Worm (Caenorhabditis elegans) whole organism, mixed stage, embryonic: Measurements from ENCODE around the gene toca-2.

Experiments
- M03D4.4 ChIP-seq: sonication (generic microtip); optimal IDR thresholded peaks from 2 replicates; lab custom pipeline; 2017; ENCODE audit warnings: mild to moderate bottlenecking, missing genetic modification characterization, missing compliant biosample characterization
- bed-3 ChIP-seq: fragments of 200-800 bp; sonication (Bioruptor generic); optimal IDR thresholded peaks from 3 replicates; lab custom pipeline; 2018; ENCODE audit warnings: mild to moderate bottlenecking, missing genetic modification characterization, moderate library complexity, missing compliant biosample characterization
- blmp-1 ChIP-seq: fragments of 150-350 bp; optimal IDR thresholded peaks from 2 replicates; lab custom pipeline; 2014; ENCODE audit warnings: missing biosample characterization, missing genetic modification characterization
- ceh-39 ChIP-seq: fragments of 150-350 bp; optimal IDR thresholded peaks from 2 replicates; lab custom pipeline; 2014; ENCODE audit warnings: missing biosample characterization, missing genetic modification characterization
- ceh-43 ChIP-seq: fragments of 200-800 bp; sonication (Bioruptor generic); optimal IDR thresholded peaks from 2 replicates; lab custom pipeline; 2018; ENCODE audit warnings: mild to moderate bottlenecking, missing genetic modification characterization, moderate library complexity, missing compliant biosample characterization
- ceh-83 ChIP-seq: fragments of 200-800 bp; sonication (Bioruptor generic); optimal IDR thresholded peaks from 2 replicates; lab custom pipeline; 2018; ENCODE audit warnings: mild to moderate bottlenecking, missing genetic modification characterization, missing compliant biosample characterization
- ces-1 ChIP-seq: fragments of 150-350 bp; optimal IDR thresholded peaks from 2 replicates; lab custom pipeline; 2014; ENCODE audit warnings: missing biosample characterization, missing genetic modification reagents, missing genetic modification characterization
- cnd-1 ChIP-seq: fragments of 200-800 bp; sonication (Bioruptor generic); optimal IDR thresholded peaks from 2 replicates; lab custom pipeline; 2018; ENCODE audit warnings: mild to moderate bottlenecking, missing genetic modification characterization, missing compliant biosample characterization
- drap-1 ChIP-seq: fragments of 200-800 bp; sonication (Bioruptor generic); optimal IDR thresholded peaks from 3 replicates; lab custom pipeline; 2018; ENCODE audit warnings: mild to moderate bottlenecking, missing genetic modification characterization, missing compliant biosample characterization
- elt-1 ChIP-seq: sonication (generic microtip); optimal IDR thresholded peaks from 2 replicates; lab custom pipeline; 2017; ENCODE audit warnings: missing genetic modification characterization, mild to moderate bottlenecking, missing compliant biosample characterization, antibody characterized with exemption, moderate library complexity, borderline replicate concordance; ENCODE audit not compliant: insufficient read depth
- elt-3 ChIP-seq: fragments of 150-350 bp; optimal IDR thresholded peaks from 2 replicates; lab custom pipeline; 2014; ENCODE audit warnings: missing biosample characterization, missing genetic modification characterization
- flh-1 ChIP-seq: fragments of 200-800 bp; sonication (Bioruptor generic); optimal IDR thresholded peaks from 2 replicates; lab custom pipeline; 2018; ENCODE audit warnings: mild to moderate bottlenecking, missing genetic modification characterization, moderate library complexity, missing compliant biosample characterization
- ham-2 ChIP-seq: fragments of 200-800 bp; sonication (Bioruptor generic); optimal IDR thresholded peaks from 2 replicates; lab custom pipeline; 2018; ENCODE audit warnings: mild to moderate bottlenecking, missing genetic modification characterization, missing compliant biosample characterization
- hlh-1 ChIP-seq: fragments of 150-350 bp; optimal IDR thresholded peaks from 2 replicates; lab custom pipeline; 2014; ENCODE audit warnings: missing biosample characterization, missing genetic modification reagents, missing genetic modification characterization
- lin-13 ChIP-seq: fragments of 150-350 bp; optimal IDR thresholded peaks from 2 replicates; lab custom pipeline; 2014; ENCODE audit warnings: missing biosample characterization, missing genetic modification characterization
- lin-32 ChIP-seq: fragments of 200-800 bp; sonication (Bioruptor generic); optimal IDR thresholded peaks from 2 replicates; lab custom pipeline; 2018; ENCODE audit warnings: mild to moderate bottlenecking, missing genetic modification characterization, missing compliant biosample characterization
- lsy-2 ChIP-seq: fragments of 150-350 bp; optimal IDR thresholded peaks from 2 replicates; lab custom pipeline; 2014; ENCODE audit warnings: missing biosample characterization, missing genetic modification characterization
- mab-5 ChIP-seq: fragments of 150-350 bp; optimal IDR thresholded peaks from 2 replicates; lab custom pipeline; 2014; ENCODE audit warnings: missing biosample characterization, missing genetic modification characterization
- mep-1 ChIP-seq: fragments of 150-350 bp; optimal IDR thresholded peaks from 2 replicates; lab custom pipeline; 2017; ENCODE audit warnings: missing biosample characterization, missing genetic modification reagents, missing genetic modification characterization, inconsistent platforms
- mls-2 ChIP-seq: sonication (generic microtip); optimal IDR thresholded peaks from 2 replicates; lab custom pipeline; 2016; ENCODE audit warnings: mild to moderate bottlenecking, missing genetic modification characterization, moderate library complexity, missing compliant biosample characterization
- nhr-12 ChIP-seq: fragments of 150-350 bp; optimal IDR thresholded peaks from 2 replicates; lab custom pipeline; 2014; ENCODE audit warnings: missing biosample characterization, missing genetic modification characterization
- nhr-2 ChIP-seq: fragments of 150-350 bp; optimal IDR thresholded peaks from 2 replicates; lab custom pipeline; 2014; ENCODE audit warnings: missing biosample characterization, missing genetic modification characterization
- nhr-237 ChIP-seq: fragments of 150-350 bp; optimal IDR thresholded peaks from 2 replicates; lab custom pipeline; 2014; ENCODE audit warnings: missing biosample characterization, missing genetic modification characterization
- nhr-28 ChIP-seq: fragments of 150-350 bp; optimal IDR thresholded peaks from 2 replicates; lab custom pipeline; 2014; ENCODE audit warnings: missing biosample characterization, missing genetic modification characterization
- nhr-76 ChIP-seq: sonication (generic microtip); optimal IDR thresholded peaks from 2 replicates; lab custom pipeline; 2017; ENCODE audit warnings: missing biosample characterization, missing genetic modification characterization
- pha-4 ChIP-seq: fragments of 150-350 bp; optimal IDR thresholded peaks from 2 replicates; lab custom pipeline; 2018; ENCODE audit warnings: missing biosample characterization, missing genetic modification reagents, missing genetic modification characterization
- sem-2 ChIP-seq: fragments of 200-800 bp; sonication (Bioruptor generic); optimal IDR thresholded peaks from 2 replicates; lab custom pipeline; 2018; ENCODE audit warnings: mild to moderate bottlenecking, missing genetic modification characterization, missing compliant biosample characterization
- snpc-4 ChIP-seq: fragments of 150-350 bp; optimal IDR thresholded peaks from 2 replicates; lab custom pipeline; 2014; ENCODE audit warnings: missing biosample characterization, missing genetic modification characterization
- sptf-1 ChIP-seq: sonication (generic microtip); optimal IDR thresholded peaks from 2 replicates; lab custom pipeline; 2017; ENCODE audit warnings: mild to moderate bottlenecking, missing genetic modification characterization, moderate library complexity, missing compliant biosample characterization
- tbx-8 ChIP-seq: fragments of 200-800 bp; sonication (Bioruptor generic); optimal IDR thresholded peaks from 2 replicates; lab custom pipeline; 2018; ENCODE audit warnings: mild to moderate bottlenecking, missing genetic modification characterization, moderate library complexity, missing compliant biosample characterization
- unc-120 ChIP-seq: sonication (generic microtip); optimal IDR thresholded peaks from 2 replicates; lab custom pipeline; 2017; ENCODE audit warnings: missing genetic modification characterization, missing compliant biosample characterization; ENCODE audit not compliant: poor library complexity, severe bottlenecking
- unc-39 ChIP-seq: fragments of 150-350 bp; optimal IDR thresholded peaks from 2 replicates; lab custom pipeline; 2014; ENCODE audit warnings: missing biosample characterization, missing genetic modification characterization
- unc-62 ChIP-seq: fragments of 150-350 bp; optimal IDR thresholded peaks from 2 replicates; lab custom pipeline; 2014; ENCODE audit warnings: missing biosample characterization, missing genetic modification reagents, missing genetic modification characterization
- zip-8 ChIP-seq: fragments of 150-350 bp; optimal IDR thresholded peaks from 2 replicates; lab custom pipeline; 2014; ENCODE audit warnings: missing biosample characterization, missing genetic modification characterization
- ztf-11 ChIP-seq: fragments of 150-350 bp; optimal IDR thresholded peaks from 2 replicates; lab custom pipeline; 2014; ENCODE audit warnings: missing biosample characterization, missing genetic modification characterization

Gene toca-2

ce11 chrIII:13755689-13756088 lies at the start of gene toca-2:
Gene toca-2 (plus strand): TSS chrIII:13755896.
- TF ChIP-seq nhr-28 (tag; lab: Kevin White, UChicago): no peak
- no peak for TF ChIP-seq ham-2 (GFP tag; lab: Kevin White, UChicago)
- TF ChIP-seq pha-4 (tag; lab: Kevin White, UChicago): no peak
- no peak for TF ChIP-seq nhr-12
- TF ChIP-seq ceh-43 (GFP tag; lab: Kevin White, UChicago): no peak
- TF ChIP-seq mab-5 (tag; lab: Kevin White, UChicago): no peak
- no peak for TF ChIP-seq elt-3 (tag; lab: Kevin White, UChicago)
- no peak for TF ChIP-seq drap-1 (GFP tag; lab: Kevin White, UChicago)
- TF ChIP-seq flh-1 (GFP tag; lab: Kevin White, UChicago): no peak
- TF ChIP-seq M03D4.4: no peak
- TF ChIP-seq cnd-1 (tag; lab: Kevin White, UChicago): no peak
- no peak for TF ChIP-seq ztf-11 (tag; lab: Kevin White, UChicago)
- no peak for TF ChIP-seq zip-8
- no peak for TF ChIP-seq hlh-1
- no peak for TF ChIP-seq unc-62 (GFP tag; lab: Kevin White, UChicago)
- TF ChIP-seq lin-32 (GFP tag; lab: Kevin White, UChicago): no peak
- no peak for TF ChIP-seq lsy-2 (tag; lab: Kevin White, UChicago)

ce11 chrIII:13708415-13708814 lies 47.3 kb upstream of the toca-2 start:
- no peak for TF ChIP-seq flh-1 (GFP tag; lab: Kevin White, UChicago)
- no peak for TF ChIP-seq sem-2
- TF ChIP-seq elt-1 (tag; lab: Kevin White, UChicago): no peak
- TF ChIP-seq mep-1 (tag; lab: Kevin White, UChicago): no peak
- TF ChIP-seq pha-4 (tag; lab: Kevin White, UChicago): no peak
- no peak for TF ChIP-seq nhr-12
- TF ChIP-seq unc-39 (tag; lab: Kevin White, UChicago): no peak
- TF ChIP-seq nhr-2 (tag; lab: Kevin White, UChicago): no peak
- TF ChIP-seq ztf-11 (tag; lab: Kevin White, UChicago): no peak
- no peak for TF ChIP-seq nhr-28 (tag; lab: Kevin White, UChicago)
- no peak for TF ChIP-seq ces-1
- TF ChIP-seq ham-2 (GFP tag; lab: Kevin White, UChicago): no peak

- TF ChIP-seq unc-39 (tag; lab: Kevin White, UChicago): no peak
- TF ChIP-seq ceh-39: no peak
- TF ChIP-seq zip-8: no peak
- TF ChIP-seq elt-1 (tag; lab: Kevin White, UChicago): no peak
- no peak for TF ChIP-seq flh-1 (GFP tag; lab: Kevin White, UChicago)
- no peak for TF ChIP-seq nhr-12
- no peak for TF ChIP-seq tbx-8 (GFP tag; lab: Kevin White, UChicago)
- no peak for TF ChIP-seq lin-13 (tag; lab: Kevin White, UChicago)
- peak; percentile 48 for TF ChIP-seq blmp-1 (tag; lab: Kevin White, UChicago)
- no peak for TF ChIP-seq ham-2 (GFP tag; lab: Kevin White, UChicago)
- no peak for TF ChIP-seq M03D4.4
- TF ChIP-seq hlh-1: peak; percentile 43
- TF ChIP-seq, all 35 proteins: peak for 2
Measured at ce11 chrIII:13709122-13709521, 46.6 kb upstream of the toca-2 start.

ce11 chrIII:13710666-13711065 lies 45.0 kb upstream of the toca-2 start:
- TF ChIP-seq tbx-8 (GFP tag; lab: Kevin White, UChicago): no peak
- no peak for TF ChIP-seq drap-1 (GFP tag; lab: Kevin White, UChicago)
- TF ChIP-seq ztf-11 (tag; lab: Kevin White, UChicago): no peak
- TF ChIP-seq nhr-2 (tag; lab: Kevin White, UChicago): no peak
- TF ChIP-seq ceh-39: no peak
- TF ChIP-seq bed-3 (GFP tag; lab: Kevin White, UChicago): no peak
- TF ChIP-seq nhr-28 (tag; lab: Kevin White, UChicago): no peak
- no peak for TF ChIP-seq unc-39 (tag; lab: Kevin White, UChicago)
- TF ChIP-seq snpc-4 (tag; lab: Kevin White, UChicago): no peak
- TF ChIP-seq zip-8: no peak
- TF ChIP-seq blmp-1 (tag; lab: Kevin White, UChicago): no peak

- TF ChIP-seq ztf-11 (tag; lab: Kevin White, UChicago) (no peak), pha-4 (tag; lab: Kevin White, UChicago) (peak; percentile 95), ceh-83 (GFP tag; lab: Kevin White, UChicago) (no peak), ceh-39 (no peak), nhr-237 (tag; lab: Kevin White, UChicago) (peak; percentile 57), ces-1 (peak; percentile 27), M03D4.4 (no peak), sptf-1 (tag; lab: Kevin White, UChicago) (peak; percentile 60), nhr-76 (tag; lab: Kevin White, UChicago) (no peak), nhr-12 (no peak), bed-3 (GFP tag; lab: Kevin White, UChicago) (peak; percentile 23), elt-1 (tag; lab: Kevin White, UChicago) (no peak), lsy-2 (tag; lab: Kevin White, UChicago) (peak; percentile 53), unc-62 (GFP tag; lab: Kevin White, UChicago) (peak; percentile 53), drap-1 (GFP tag; lab: Kevin White, UChicago) (peak; percentile 28), ham-2 (GFP tag; lab: Kevin White, UChicago) (peak; percentile 62), hlh-1 (peak; percentile 69), mab-5 (tag; lab: Kevin White, UChicago) (no peak), unc-120 (tag; lab: Kevin White, UChicago) (peak; percentile 5), mls-2 (tag; lab: Kevin White, UChicago) (peak; percentile 71), ceh-43 (GFP tag; lab: Kevin White, UChicago) (no peak), sem-2 (peak; percentile 29), cnd-1 (tag; lab: Kevin White, UChicago) (peak; percentile 53), unc-39 (tag; lab: Kevin White, UChicago) (no peak), nhr-2 (tag; lab: Kevin White, UChicago) (no peak)
Measured at ce11 chrIII:13712854-13713293, 42.8 kb upstream of the toca-2 start.
